Fruit fly (Drosophila melanogaster): ENCODE results near the gene Prosbeta4.

Gene Prosbeta4

dm6 chr2L:16711891-16712290 is 20.0 kb downstream of the Prosbeta4 start:
- TF ChIP-seq gl (tag; optimal IDR thresholded peaks at IDR 0.05) (no peak), CG15710 (tag; optimal IDR thresholded peaks at IDR 0.05) (no peak), fd96Ca (GFP tag; IDR thresholded peaks at IDR 0.05) (no peak)

- no peak for TF ChIP-seq CG4496 (GFP tag; IDR thresholded peaks at IDR 0.05)
- TF ChIP-seq CG8159 (tag; optimal IDR thresholded peaks at IDR 0.05), result no peak
- TF ChIP-seq CG8301 (tag; optimal IDR thresholded peaks at IDR 0.05), result no peak
- TF ChIP-seq Pif1B (GFP tag; optimal IDR thresholded peaks at IDR 0.05), result no peak
- TF ChIP-seq rn (GFP tag; IDR thresholded peaks at IDR 0.05), result no peak
- no peak for TF ChIP-seq gl (tag; optimal IDR thresholded peaks at IDR 0.05)
- no peak for TF ChIP-seq CG32121 (GFP tag; IDR thresholded peaks at IDR 0.05)
Observed at dm6 chr2L:16710677-16711076, 21.3 kb downstream of the Prosbeta4 start.

- TF ChIP-seq CG8159 (tag; optimal IDR thresholded peaks at IDR 0.05) (no peak), EcR (GFP tag; optimal IDR thresholded peaks at IDR 0.05) (no peak), Snoo (tag; optimal IDR thresholded peaks at IDR 0.05) (no peak), CG8301 (tag; optimal IDR thresholded peaks at IDR 0.05) (no peak), CG4496 (GFP tag; IDR thresholded peaks at IDR 0.05) (no peak), Pif1A (GFP tag; optimal IDR thresholded peaks at IDR 0.05) (no peak), CG15710 (tag; optimal IDR thresholded peaks at IDR 0.05) (no peak), CG17806 (tag; optimal IDR thresholded peaks at IDR 0.05) (no peak), fd96Ca (GFP tag; IDR thresholded peaks at IDR 0.05) (no peak), CG10348 (GFP tag; IDR thresholded peaks at IDR 0.05) (no peak), rn (GFP tag; IDR thresholded peaks at IDR 0.05) (no peak), Pif1B (GFP tag; optimal IDR thresholded peaks at IDR 0.05) (no peak), CG12605 (GFP tag; IDR thresholded peaks at IDR 0.05) (no peak), gl (tag; optimal IDR thresholded peaks at IDR 0.05) (no peak), D1 (tag; optimal IDR thresholded peaks at IDR 0.05) (no peak), CG14655 (GFP tag; optimal IDR thresholded peaks at IDR 0.05) (no peak), CG32121 (GFP tag; IDR thresholded peaks at IDR 0.05) (no peak), CG13204 (GFP tag; optimal IDR thresholded peaks at IDR 0.05) (no peak), Ets98B (GFP tag; IDR thresholded peaks at IDR 0.05) (no peak)
Observed at dm6 chr2L:16710234-16710633, 21.7 kb downstream of the Prosbeta4 start.

- TF ChIP-seq fd96Ca (GFP tag; IDR thresholded peaks at IDR 0.05) (no peak), Pif1B (GFP tag; optimal IDR thresholded peaks at IDR 0.05) (peak; percentile 44), D1 (tag; optimal IDR thresholded peaks at IDR 0.05) (no peak), CG14655 (GFP tag; optimal IDR thresholded peaks at IDR 0.05) (no peak), CG13204 (GFP tag; optimal IDR thresholded peaks at IDR 0.05) (no peak), Ets98B (GFP tag; IDR thresholded peaks at IDR 0.05) (no peak), CG10348 (GFP tag; IDR thresholded peaks at IDR 0.05) (no peak; the same call in 1 of the 2 replicates), CG8301 (tag; optimal IDR thresholded peaks at IDR 0.05) (no peak), CG17806 (tag; optimal IDR thresholded peaks at IDR 0.05) (no peak), CG12605 (GFP tag; IDR thresholded peaks at IDR 0.05) (peak; percentile 88), Pif1A (GFP tag; optimal IDR thresholded peaks at IDR 0.05) (peak; percentile 7), Snoo (tag; optimal IDR thresholded peaks at IDR 0.05) (no peak), CG9948 (tag; optimal IDR thresholded peaks at IDR 0.05) (no peak)
Observed at dm6 chr2L:16709693-16710092, 22.2 kb downstream of the Prosbeta4 start.

- TF ChIP-seq fd96Ca (GFP tag; IDR thresholded peaks at IDR 0.05) (no peak), CG32121 (GFP tag; IDR thresholded peaks at IDR 0.05) (no peak), CG8301 (tag; optimal IDR thresholded peaks at IDR 0.05) (no peak), Pif1A (GFP tag; optimal IDR thresholded peaks at IDR 0.05) (no peak), CG13204 (GFP tag; optimal IDR thresholded peaks at IDR 0.05) (no peak), CG15710 (tag; optimal IDR thresholded peaks at IDR 0.05) (no peak), Pif1B (GFP tag; optimal IDR thresholded peaks at IDR 0.05) (no peak), CG9948 (tag; optimal IDR thresholded peaks at IDR 0.05) (no peak), EcR (GFP tag; optimal IDR thresholded peaks at IDR 0.05) (no peak), gl (tag; optimal IDR thresholded peaks at IDR 0.05) (no peak), CG8159 (tag; optimal IDR thresholded peaks at IDR 0.05) (no peak), CG4496 (GFP tag; IDR thresholded peaks at IDR 0.05) (no peak), CG17806 (tag; optimal IDR thresholded peaks at IDR 0.05) (no peak), D1 (tag; optimal IDR thresholded peaks at IDR 0.05) (no peak), CG12605 (GFP tag; IDR thresholded peaks at IDR 0.05) (no peak), Snoo (tag; optimal IDR thresholded peaks at IDR 0.05) (no peak), CG10348 (GFP tag; IDR thresholded peaks at IDR 0.05) (no peak), Ets98B (GFP tag; IDR thresholded peaks at IDR 0.05) (no peak), CG14655 (GFP tag; optimal IDR thresholded peaks at IDR 0.05) (no peak), CG34367 (tag; optimal IDR thresholded peaks at IDR 0.05) (no peak)
Observed at dm6 chr2L:16706882-16707775, 24.8 kb downstream of the Prosbeta4 start.

dm6 chr2L:16703753-16704152 is 28.2 kb downstream of the Prosbeta4 start:
- TF ChIP-seq Pif1B (GFP tag; optimal IDR thresholded peaks at IDR 0.05) (peak; percentile 43), Snoo (tag; optimal IDR thresholded peaks at IDR 0.05) (peak; percentile 37), CG4496 (GFP tag; IDR thresholded peaks at IDR 0.05) (no peak), CG15710 (tag; optimal IDR thresholded peaks at IDR 0.05) (peak; percentile 50), Pif1A (GFP tag; optimal IDR thresholded peaks at IDR 0.05) (peak; percentile 60)

Measured in whole organism, pupa.